Worm (Caenorhabditis elegans): Measurements from ENCODE around the gene gcy-21.
A peak's percentile ranks its signal among the peaks of the same experiment; 100 is the strongest.
"Not testable (repeated sequence)": the region's sequence is repeated elsewhere in the genome, so short reads cannot be mapped to it uniquely, and the experiment has no call there.

gcy-21 gene

ce11 chrII:2659364-2659763 is at the start of gene gcy-21:
TSS of gene gcy-21 (plus strand) at chrII:2659664.
- TF ChIP-seq sea-1 (GFP tag; conservative IDR thresholded peaks at IDR 0.05) = no peak
- no peak for TF ChIP-seq tbx-11 (GFP tag; IDR thresholded peaks at IDR 0.05)
- no peak for TF ChIP-seq ceh-36 (tag; optimal IDR thresholded peaks at IDR 0.05)
- TF ChIP-seq ceh-13 (GFP tag; optimal IDR thresholded peaks at IDR 0.05) = no peak
- TF ChIP-seq aly-1 (tag; optimal IDR thresholded peaks at IDR 0.05) = no peak
- TF ChIP-seq ama-1 (optimal IDR thresholded peaks at IDR 0.05) = no peak
- no peak for TF ChIP-seq tra-4 (tag; optimal IDR thresholded peaks at IDR 0.05)
- TF ChIP-seq hnd-1 (tag; optimal IDR thresholded peaks at IDR 0.05) = no peak
- no peak for TF ChIP-seq tbx-37 (GFP tag; conservative IDR thresholded peaks at IDR 0.05)
- TF ChIP-seq B0310.2 (tag; optimal IDR thresholded peaks at IDR 0.05) = no peak

DNA sequence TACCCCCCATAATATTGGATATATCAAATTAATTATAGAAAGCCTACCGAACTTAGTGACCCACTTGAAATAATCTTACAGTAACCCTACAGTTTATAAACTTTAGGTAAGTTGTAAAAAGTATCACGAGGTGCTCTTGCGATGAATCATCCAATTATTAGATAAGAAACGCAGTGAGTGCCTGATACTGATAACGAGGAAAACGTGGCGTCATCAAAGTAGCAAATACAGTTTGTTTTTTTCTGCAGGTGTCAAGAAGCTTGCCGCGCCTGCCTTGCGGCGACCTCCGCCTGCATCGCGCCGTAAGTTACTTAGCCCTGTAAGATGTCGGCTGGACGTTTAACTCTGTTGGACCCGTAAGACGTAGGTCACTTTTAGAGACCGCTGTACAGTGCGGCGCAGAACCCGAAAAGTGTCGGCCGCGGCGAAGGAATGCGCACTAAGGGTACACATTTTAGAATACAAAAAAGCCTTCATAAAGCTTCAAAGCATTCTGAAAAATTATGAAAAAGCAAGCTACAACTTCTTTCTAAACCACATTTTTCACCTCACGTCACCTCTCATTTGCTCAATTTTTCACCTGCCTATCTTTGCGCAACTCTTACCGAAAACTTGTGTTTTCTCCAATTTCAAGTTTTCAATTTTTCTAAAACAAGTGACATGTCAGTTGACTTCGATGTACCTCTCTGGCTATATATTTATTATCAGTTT is 49.1 kb upstream of the gcy-21 start, which contains the start of gene sri-38:
Gene sri-38 (plus strand): TSS at position 661 of the 711 bp plus-strand sequence.
- no peak for TF ChIP-seq ceh-13 (GFP tag; optimal IDR thresholded peaks at IDR 0.05)

ce11 chrII:2611009-2611408 is 48.5 kb upstream of the gcy-21 start:
- TF ChIP-seq ceh-36 (tag; optimal IDR thresholded peaks at IDR 0.05) (peak; percentile 52), ceh-13 (GFP tag; optimal IDR thresholded peaks at IDR 0.05) (no peak)

ce11 chrII:2612278-2612677 is 47.2 kb upstream of the gcy-21 start, which contains the start of gene D2062.13:
TSS of gene D2062.13 (plus strand) at chrII:2612578.
- not testable (repeated sequence) for TF ChIP-seq hmg-4 (GFP tag; optimal IDR thresholded peaks at IDR 0.05); tbx-37 (GFP tag; conservative IDR thresholded peaks at IDR 0.05); ama-1 (optimal IDR thresholded peaks at IDR 0.05)

DNA sequence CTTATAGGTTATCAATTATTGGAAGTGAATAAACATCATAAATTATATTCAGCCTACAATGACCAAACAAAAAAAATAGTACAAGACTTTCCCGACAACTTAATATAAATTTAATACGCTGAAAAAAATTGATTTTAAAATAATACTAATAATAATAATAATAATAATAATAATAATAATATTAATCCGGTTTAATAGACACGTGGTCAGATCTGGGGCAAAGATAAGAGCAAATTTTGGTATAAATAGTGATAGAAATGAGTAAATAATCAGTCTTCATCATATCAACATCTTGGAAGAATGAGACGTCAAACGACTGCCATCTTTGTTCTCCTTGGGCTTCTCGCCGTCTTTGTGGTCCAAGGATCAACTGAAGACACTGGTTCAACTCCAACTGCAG is 42.8 kb upstream of the gcy-21 start, which contains the start of gene msrp-5:
Gene msrp-5 (plus strand): TSS at position 301 of the 400 bp plus-strand sequence.
- not testable (repeated sequence) for TF ChIP-seq tbx-37 (GFP tag; conservative IDR thresholded peaks at IDR 0.05); tbx-11 (GFP tag; IDR thresholded peaks at IDR 0.05); pes-1 (GFP tag; IDR thresholded peaks at IDR 0.05)

DNA sequence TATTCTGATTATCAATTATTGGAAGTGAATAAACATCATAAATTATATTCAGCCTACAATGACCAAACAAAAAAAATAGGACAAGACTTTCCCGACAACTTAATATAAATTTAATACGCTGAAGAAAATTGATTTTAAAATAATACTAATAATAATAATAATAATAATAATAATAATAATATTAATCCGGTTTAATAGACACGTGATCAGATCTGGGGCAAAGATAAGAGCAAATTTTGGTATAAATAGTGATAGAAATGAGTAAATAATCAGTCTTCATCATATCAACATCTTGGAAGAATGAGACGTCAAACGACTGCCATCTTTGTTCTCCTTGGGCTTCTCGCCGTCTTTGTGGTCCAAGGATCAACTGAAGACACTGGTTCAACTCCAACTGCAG is 40.3 kb upstream of the gcy-21 start, which contains the start of gene msrp-6:
Gene msrp-6 (plus strand): TSS at position 301 of the 400 bp plus-strand sequence.
- TF ChIP-seq ama-1 (optimal IDR thresholded peaks at IDR 0.05); ets-7 (tag; optimal IDR thresholded peaks at IDR 0.05); sea-1 (GFP tag; conservative IDR thresholded peaks at IDR 0.05): not testable (repeated sequence)

DNA sequence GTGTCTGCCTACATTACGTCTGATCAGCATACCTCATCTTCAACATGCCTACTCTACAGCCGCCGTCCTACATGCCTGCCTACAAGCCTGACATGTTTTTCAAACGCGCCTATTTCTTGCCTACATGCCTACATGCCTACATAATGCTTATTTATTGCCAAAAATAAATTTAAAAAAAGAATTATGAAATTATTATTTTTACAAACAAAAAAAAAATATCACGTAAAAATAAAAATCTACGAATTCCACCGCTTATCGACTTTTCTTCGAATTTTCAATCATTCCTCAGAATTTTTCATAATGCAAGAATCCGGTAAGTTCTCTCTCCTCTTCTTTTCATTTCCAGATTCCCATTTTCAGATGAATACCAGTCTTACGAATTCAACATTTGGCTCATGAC is 37.0 kb upstream of the gcy-21 start, which contains the start of gene D2062.5:
Gene D2062.5 (plus strand): TSS at position 301 of the 400 bp plus-strand sequence.
- TF ChIP-seq hmbx-1 (tag; optimal IDR thresholded peaks at IDR 0.05) = no peak
- no peak for TF ChIP-seq F13C5.2 (tag; optimal IDR thresholded peaks at IDR 0.05)
- no peak for TF ChIP-seq hnd-1 (tag; optimal IDR thresholded peaks at IDR 0.05)
- no peak for TF ChIP-seq flt-1 (GFP tag; IDR thresholded peaks at IDR 0.05)
- TF ChIP-seq hmg-4 (GFP tag; optimal IDR thresholded peaks at IDR 0.05) = no peak
- TF ChIP-seq pes-1 (GFP tag; IDR thresholded peaks at IDR 0.05) = no peak
- TF ChIP-seq tbx-11 (GFP tag; IDR thresholded peaks at IDR 0.05) = no peak
- no peak for TF ChIP-seq B0310.2 (tag; optimal IDR thresholded peaks at IDR 0.05)
- no peak for TF ChIP-seq tbx-37 (GFP tag; conservative IDR thresholded peaks at IDR 0.05)
- no peak for TF ChIP-seq ceh-13 (GFP tag; optimal IDR thresholded peaks at IDR 0.05)
- TF ChIP-seq aly-1 (tag; optimal IDR thresholded peaks at IDR 0.05) = no peak

DNA sequence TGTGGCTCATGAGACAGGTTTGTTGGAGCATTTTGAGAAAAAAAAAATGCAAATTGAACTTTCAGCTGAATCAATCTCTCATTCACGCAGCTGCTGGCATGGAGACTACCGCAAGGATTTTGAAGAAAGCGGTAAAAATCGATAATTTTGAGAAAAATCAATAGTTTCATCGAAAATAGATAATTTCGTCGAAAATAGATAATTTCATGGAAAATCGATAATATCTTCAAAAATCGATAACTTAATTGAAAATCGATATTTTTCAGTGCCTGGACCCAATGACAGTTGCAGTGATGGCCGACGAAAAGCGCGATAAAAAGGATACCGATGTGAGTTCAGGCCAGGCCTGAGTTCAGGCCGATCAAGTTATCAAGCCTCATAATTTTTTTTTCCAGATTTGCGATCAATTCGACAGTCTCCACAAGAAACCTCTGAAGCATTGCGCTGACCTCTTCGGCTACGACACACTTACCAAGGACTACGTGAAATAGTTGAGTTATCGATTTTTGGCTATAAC is 36.5 kb upstream of the gcy-21 start, which contains the start of gene D2062.4:
Gene D2062.4 (plus strand): TSS at position 467 of the 517 bp plus-strand sequence.
- not testable (repeated sequence) for TF ChIP-seq hmbx-1 (tag; optimal IDR thresholded peaks at IDR 0.05); ets-7 (tag; optimal IDR thresholded peaks at IDR 0.05); hmg-4 (GFP tag; optimal IDR thresholded peaks at IDR 0.05)

- no peak for TF ChIP-seq ceh-13 (GFP tag; optimal IDR thresholded peaks at IDR 0.05)
- no peak for TF ChIP-seq B0310.2 (tag; optimal IDR thresholded peaks at IDR 0.05)
- no peak for TF ChIP-seq sea-1 (GFP tag; conservative IDR thresholded peaks at IDR 0.05)
- no peak for TF ChIP-seq aly-1 (tag; optimal IDR thresholded peaks at IDR 0.05)
- no peak for TF ChIP-seq flt-1 (GFP tag; IDR thresholded peaks at IDR 0.05)
- TF ChIP-seq hnd-1 (tag; optimal IDR thresholded peaks at IDR 0.05) = no peak
- TF ChIP-seq ets-7 (tag; optimal IDR thresholded peaks at IDR 0.05) = no peak
- no peak for TF ChIP-seq hmbx-1 (tag; optimal IDR thresholded peaks at IDR 0.05)
- TF ChIP-seq hmg-4 (GFP tag; optimal IDR thresholded peaks at IDR 0.05) = no peak
- no peak for TF ChIP-seq pes-1 (GFP tag; IDR thresholded peaks at IDR 0.05)
- no peak for TF ChIP-seq ama-1 (optimal IDR thresholded peaks at IDR 0.05)
These were observed 34.7 kb upstream of the gcy-21 start, which contains the start of gene lgc-28 for ce11 chrII:2624792-2625191. TSS of gene lgc-28 (plus strand) at chrII:2625092.
